Fruit fly (Drosophila melanogaster) whole organism, wandering third instar larva: ENCODE results near the gene Gr8a.

Experiments
- Abd-B ChIP-seq: fragments of >200 bp; optimal IDR thresholded peaks from 2 replicates; lab custom pipeline; 2017; ENCODE audit warnings: missing biosample characterization, missing genetic modification characterization
- CrebA ChIP-seq: fragments of 200-800 bp; sonication (Bioruptor generic); optimal IDR thresholded peaks from 2 replicates; lab custom pipeline; 2016; ENCODE audit warnings: missing biosample characterization, mild to moderate bottlenecking, missing genetic modification characterization, borderline replicate concordance
- Dfd ChIP-seq: fragments of >200 bp; optimal IDR thresholded peaks from 2 replicates; lab custom pipeline; 2017; ENCODE audit warnings: missing biosample characterization, missing genetic modification characterization
- Dif ChIP-seq: fragments of 200-275, 200-300 bp; sonication (Bioruptor generic); optimal IDR thresholded peaks from 2 replicates; lab custom pipeline; 2018; ENCODE audit warnings: missing biosample characterization, missing genetic modification characterization; ENCODE audit not compliant: partially characterized antibody
- Hr83 ChIP-seq: fragments of 200-300 bp; sonication (Bioruptor generic); optimal IDR thresholded peaks from 2 replicates; lab custom pipeline; 2016; ENCODE audit warnings: missing biosample characterization, mild to moderate bottlenecking, missing genetic modification characterization, moderate library complexity; ENCODE audit not compliant: poor library complexity, severe bottlenecking
- OdsH ChIP-seq: fragments of 200-800 bp; sonication (Bioruptor generic); optimal IDR thresholded peaks from 2 replicates; lab custom pipeline; 2016; ENCODE audit warnings: missing biosample characterization, mild to moderate bottlenecking, missing genetic modification characterization
- dsf ChIP-seq: sonication (Bioruptor generic); optimal IDR thresholded peaks from 2 replicates; lab custom pipeline; 2016; ENCODE audit warnings: missing biosample characterization, missing genetic modification characterization, borderline replicate concordance
- rgr ChIP-seq: fragments of 200-800 bp; sonication (Bioruptor generic); optimal IDR thresholded peaks from 3 replicates; lab custom pipeline; 2016; ENCODE audit warnings: missing biosample characterization, mild to moderate bottlenecking, missing genetic modification characterization
- tai ChIP-seq: sonication (Bioruptor generic); optimal IDR thresholded peaks from 2 replicates; lab custom pipeline; 2016; ENCODE audit warnings: missing biosample characterization, missing genetic modification characterization

- TF ChIP-seq Abd-B, result no peak
- no peak for TF ChIP-seq Hr83
- no peak for TF ChIP-seq Dif (GFP tag; lab: Kevin White, UChicago)
- TF ChIP-seq OdsH, result no peak
- no peak for TF ChIP-seq dsf (GFP tag; lab: Kevin White, UChicago)
- no peak for TF ChIP-seq Dfd (GFP tag; lab: Kevin White, UChicago)
- peak; percentile 32 for TF ChIP-seq rgr
- TF ChIP-seq tai (GFP tag; lab: Kevin White, UChicago), result no peak
- no peak for TF ChIP-seq CrebA
Measured at dm6 chrX:9248040-9248439, 21.1 kb downstream of the Gr8a start.
